Fruit fly (Drosophila melanogaster) whole organism, embryonic: ENCODE data around the gene heix.

ENCODE experiments used
- Abd-B ChIP-seq: fragments of 200-800 bp; sonication (Bioruptor generic); optimal IDR thresholded peaks from 2 replicates; lab custom pipeline; 2018; ENCODE audit warnings: missing biosample characterization, mild to moderate bottlenecking, missing genetic modification characterization, moderate library complexity
- Atf-2 ChIP-seq: fragments of 200-800 bp; sonication (Bioruptor generic); optimal IDR thresholded peaks from 2 replicates; lab custom pipeline; 2016; ENCODE audit warnings: missing biosample characterization, missing genetic modification characterization
- Bteb2 ChIP-seq: fragments of 200-800 bp; sonication (Bioruptor generic); optimal IDR thresholded peaks from 2 replicates; lab custom pipeline; 2016; ENCODE audit warnings: missing biosample characterization, missing genetic modification characterization
- CG10147 ChIP-seq: fragments of 200-800 bp; sonication (Bioruptor generic); optimal IDR thresholded peaks from 2 replicates; lab custom pipeline; 2019; ENCODE audit warnings: missing biosample characterization, mild to moderate bottlenecking, missing genetic modification characterization, moderate library complexity
- CG10543 ChIP-seq: fragments of 200-800 bp; sonication (Bioruptor generic); optimal IDR thresholded peaks from 3 replicates; lab custom pipeline; 2017; ENCODE audit warnings: missing biosample characterization, mild to moderate bottlenecking, missing genetic modification characterization, moderate library complexity
- CG11560 ChIP-seq: fragments of 200-800 bp; sonication (Bioruptor generic); IDR thresholded peaks from 3 replicates; pipeline ENCODE4 v1.3.6; 2022; ENCODE audit warnings: missing biosample characterization, missing genetic modification characterization
- CG13624 ChIP-seq: fragments of 200-800 bp; sonication (Bioruptor generic); optimal IDR thresholded peaks from 2 replicates; lab custom pipeline; 2016; ENCODE audit warnings: missing biosample characterization, missing genetic modification characterization
- CG14965 ChIP-seq: fragments of 200-800 bp; sonication (Bioruptor generic); optimal IDR thresholded peaks from 2 replicates; lab custom pipeline; 2016; ENCODE audit warnings: missing biosample characterization, missing genetic modification characterization, borderline replicate concordance
- CG15011 ChIP-seq: fragments of 200-800 bp; sonication (Bioruptor generic); optimal IDR thresholded peaks from 3 replicates; lab custom pipeline; 2018; ENCODE audit warnings: missing biosample characterization, mild to moderate bottlenecking, missing genetic modification characterization
- CG17612 ChIP-seq: fragments of 200-800 bp; sonication (Bioruptor generic); IDR thresholded peaks from 2 replicates; pipeline ENCODE4 v1.3.6; 2022; ENCODE audit warnings: missing biosample characterization, missing genetic modification characterization
- CG2129 ChIP-seq: fragments of 200-800 bp; sonication (Bioruptor generic); IDR thresholded peaks from 2 replicates; pipeline ENCODE4 v1.3.6; 2022; ENCODE audit warnings: missing biosample characterization, missing genetic modification characterization; ENCODE audit not compliant: partially characterized antibody
- CG31365 ChIP-seq: fragments of 200-800 bp; sonication (Bioruptor generic); optimal IDR thresholded peaks from 2 replicates; lab custom pipeline; 2018; ENCODE audit warnings: missing biosample characterization, mild to moderate bottlenecking, missing genetic modification characterization
- CG3995 ChIP-seq: fragments of 200-800 bp; sonication (Bioruptor generic); optimal IDR thresholded peaks from 3 replicates; lab custom pipeline; 2016; ENCODE audit warnings: missing biosample characterization, missing genetic modification characterization
- CG5180 ChIP-seq: fragments of 200-800 bp; sonication (Bioruptor generic); optimal IDR thresholded peaks from 3 replicates; lab custom pipeline; 2017; ENCODE audit warnings: missing biosample characterization, missing genetic modification characterization, mild to moderate bottlenecking, moderate library complexity, missing genetic modification reagents
- CG6683 ChIP-seq: fragments of 200-800 bp; sonication (Bioruptor generic); optimal IDR thresholded peaks from 2 replicates; lab custom pipeline; 2017; ENCODE audit warnings: missing biosample characterization, mild to moderate bottlenecking, missing genetic modification characterization, missing genetic modification reagents
- CG8388 ChIP-seq: fragments of 200-800 bp; sonication (Bioruptor generic); optimal IDR thresholded peaks from 2 replicates; lab custom pipeline; 2019; ENCODE audit warnings: missing biosample characterization, mild to moderate bottlenecking, missing genetic modification characterization, moderate library complexity
- CG9437 ChIP-seq: fragments of 200-800 bp; sonication (Bioruptor generic); optimal IDR thresholded peaks from 2 replicates; lab custom pipeline; 2018; ENCODE audit warnings: missing biosample characterization, mild to moderate bottlenecking, missing genetic modification characterization
- CG9817 ChIP-seq: fragments of 200-800 bp; sonication (Bioruptor generic); optimal IDR thresholded peaks from 2 replicates; lab custom pipeline; 2018; ENCODE audit warnings: missing biosample characterization, mild to moderate bottlenecking, missing genetic modification characterization, moderate library complexity
- CG9876 ChIP-seq: fragments of 200-800 bp; sonication (Bioruptor generic); optimal IDR thresholded peaks from 2 replicates; lab custom pipeline; 2016; ENCODE audit warnings: missing biosample characterization, missing genetic modification characterization
- Camta ChIP-seq: fragments of 200-800 bp; sonication (Bioruptor generic); optimal IDR thresholded peaks from 2 replicates; lab custom pipeline; 2016; ENCODE audit warnings: missing biosample characterization, missing genetic modification characterization
- Fer2 ChIP-seq: fragments of 200-800 bp; sonication (Bioruptor generic); optimal IDR thresholded peaks from 2 replicates; lab custom pipeline; 2018; ENCODE audit warnings: missing biosample characterization, mild to moderate bottlenecking, missing genetic modification characterization, moderate library complexity
- Gsc ChIP-seq: fragments of 200-800 bp; sonication (Bioruptor generic); IDR thresholded peaks from 2 replicates; pipeline ENCODE4 v1.3.6; 2022; ENCODE audit warnings: missing biosample characterization, missing genetic modification characterization
- HHEX ChIP-seq: fragments of 200-800 bp; sonication (Bioruptor generic); optimal IDR thresholded peaks from 3 replicates; lab custom pipeline; 2017; ENCODE audit warnings: missing biosample characterization, mild to moderate bottlenecking, missing genetic modification characterization, missing genetic modification reagents
- HmgD ChIP-seq: fragments of 200-800 bp; sonication (Bioruptor generic); optimal IDR thresholded peaks from 3 replicates; lab custom pipeline; 2016; ENCODE audit warnings: missing biosample characterization, missing genetic modification characterization
- Hr51 ChIP-seq, 2 experiments: fragments of 200-800 bp; sonication (Bioruptor generic); optimal IDR thresholded peaks; 2 replicates in 1 of 2; 3 replicates in 1 of 2; lab custom pipeline; 2016 to 2018; ENCODE audit warnings: missing biosample characterization in 2 of 2, missing genetic modification characterization in 2 of 2, mild to moderate bottlenecking in 1 of 2, moderate library complexity in 1 of 2
- Med ChIP-seq: fragments of 200-800 bp; sonication (Bioruptor generic); peaks from one replicate; lab custom pipeline; 2016; ENCODE audit warnings: missing biosample characterization, missing genetic modification characterization, mild to moderate bottlenecking, inconsistent platforms, moderate library complexity
- Myb ChIP-seq: fragments of 200-800 bp; sonication (Bioruptor generic); optimal IDR thresholded peaks from 2 replicates; lab custom pipeline; 2016; ENCODE audit warnings: missing biosample characterization, missing genetic modification characterization
- NC2β ChIP-seq: fragments of 200-800 bp; sonication (Bioruptor generic); optimal IDR thresholded peaks from 2 replicates; lab custom pipeline; 2016; ENCODE audit warnings: missing biosample characterization, missing genetic modification characterization
- Optix ChIP-seq: fragments of 200-800 bp; sonication (Bioruptor generic); IDR thresholded peaks from 3 replicates; pipeline ENCODE4 v1.3.6; 2022; ENCODE audit warnings: missing biosample characterization, missing genetic modification characterization
- Ssrp ChIP-seq: fragments of 200-800 bp; sonication (Bioruptor generic); optimal IDR thresholded peaks from 2 replicates; lab custom pipeline; 2018; ENCODE audit warnings: missing biosample characterization, mild to moderate bottlenecking, missing genetic modification characterization, moderate library complexity
- bab2 ChIP-seq: fragments of 200-800 bp; sonication (Bioruptor generic); optimal IDR thresholded peaks from 2 replicates; lab custom pipeline; 2016; ENCODE audit warnings: missing biosample characterization, missing genetic modification characterization
- bowl ChIP-seq: fragments of 200-800 bp; sonication (Bioruptor generic); IDR thresholded peaks from 2 replicates; pipeline ENCODE4 v1.3.6; 2022; ENCODE audit warnings: missing biosample characterization, missing genetic modification characterization
- corto ChIP-seq: fragments of 200-800 bp; sonication (Bioruptor generic); optimal IDR thresholded peaks from 2 replicates; lab custom pipeline; 2016; ENCODE audit warnings: missing biosample characterization, mild to moderate bottlenecking, missing genetic modification characterization, moderate library complexity
- gcm ChIP-seq: fragments of 200-800 bp; sonication (Bioruptor generic); optimal IDR thresholded peaks from 2 replicates; lab custom pipeline; 2019; ENCODE audit warnings: missing biosample characterization, mild to moderate bottlenecking, missing genetic modification characterization, moderate library complexity
- gcm2 ChIP-seq: fragments of 200-800 bp; sonication (Bioruptor generic); optimal IDR thresholded peaks from 2 replicates; lab custom pipeline; 2016; ENCODE audit warnings: missing biosample characterization, missing genetic modification characterization
- hkb ChIP-seq, 2 experiments: fragments of 200-800 bp in 1 of 2; fragments of >200 bp in 1 of 2; sonication (Bioruptor generic) in 1 of 2; IDR thresholded peaks in 1 of 2; optimal IDR thresholded peaks in 1 of 2; 2 replicates each; pipeline versions ENCODE4 v1.3.6 to Lab custom; 2017 to 2022; ENCODE audit warnings: missing biosample characterization in 1 of 2, missing genetic modification characterization in 1 of 2
- jigr1 ChIP-seq: fragments of 200-800 bp; sonication (Bioruptor generic); IDR thresholded peaks from 3 replicates; pipeline ENCODE4 v1.3.6; 2022; ENCODE audit warnings: missing biosample characterization, missing genetic modification characterization
- lbe ChIP-seq: fragments of 200-800 bp; sonication (Bioruptor generic); optimal IDR thresholded peaks from 2 replicates; lab custom pipeline; 2016; ENCODE audit warnings: missing biosample characterization, mild to moderate bottlenecking, missing genetic modification characterization
- org-1 ChIP-seq: fragments of 200-800 bp; sonication (Bioruptor generic); optimal IDR thresholded peaks from 2 replicates; lab custom pipeline; 2017; ENCODE audit warnings: missing biosample characterization, missing genetic modification characterization
- pita ChIP-seq: fragments of 200-800 bp; sonication (Bioruptor generic); optimal IDR thresholded peaks from 2 replicates; lab custom pipeline; 2017; ENCODE audit warnings: missing biosample characterization, mild to moderate bottlenecking, missing genetic modification characterization
- pum ChIP-seq: fragments of 200-800 bp; sonication (Bioruptor generic); optimal IDR thresholded peaks from 2 replicates; lab custom pipeline; 2016; ENCODE audit warnings: missing biosample characterization, missing genetic modification characterization
- salm ChIP-seq: fragments of 200-800 bp; sonication (Bioruptor generic); optimal IDR thresholded peaks from 2 replicates; lab custom pipeline; 2018; ENCODE audit warnings: missing biosample characterization, mild to moderate bottlenecking, missing genetic modification characterization
- sens-2 ChIP-seq: fragments of 200-800 bp; sonication (Bioruptor generic); IDR thresholded peaks from 2 replicates; pipeline ENCODE4 v1.3.6; 2022; ENCODE audit warnings: missing biosample characterization, missing genetic modification characterization
- shn ChIP-seq: fragments of 200-800 bp; sonication (Bioruptor generic); optimal IDR thresholded peaks from 3 replicates; lab custom pipeline; 2016; ENCODE audit warnings: missing biosample characterization, missing genetic modification characterization
- unpg ChIP-seq: fragments of 200-800 bp; sonication (Bioruptor generic); optimal IDR thresholded peaks from 3 replicates; lab custom pipeline; 2018; ENCODE audit warnings: missing biosample characterization, mild to moderate bottlenecking, missing genetic modification characterization, moderate library complexity
- vfl ChIP-seq: fragments of 200-800 bp; sonication (Bioruptor generic); optimal IDR thresholded peaks from 2 replicates; lab custom pipeline; 2016; ENCODE audit warnings: missing biosample characterization, missing genetic modification characterization
- wdn ChIP-seq: fragments of 200-800 bp; sonication (Bioruptor generic); IDR thresholded peaks from 2 replicates; pipeline ENCODE4 v1.3.6; 2022; ENCODE audit warnings: missing biosample characterization, missing genetic modification characterization
- zen ChIP-seq: fragments of 200-800 bp; sonication (Bioruptor generic); optimal IDR thresholded peaks from 3 replicates; lab custom pipeline; 2018; ENCODE audit warnings: missing biosample characterization, mild to moderate bottlenecking, missing genetic modification characterization, moderate library complexity

Gene heix

dm6 chr2L:16284306-16285299 is 15.1 kb downstream of the heix start (continued):
- TF ChIP-seq Ssrp (tag; lab: Kevin White, UChicago) (peak; percentile 1), unpg (GFP tag; lab: Kevin White, UChicago) (peak; percentile 51), Gsc (no peak), CG31365 (peak; percentile 47), CG5180 (GFP tag; lab: Kevin White, UChicago) (peak; percentile 27), CG9437 (GFP tag; lab: Kevin White, UChicago) (no peak), Med (GFP tag; lab: Kevin White, UChicago) (peak; percentile 82), CG15011 (no peak), bowl (no peak), Fer2 (tag; lab: Kevin White, UChicago) (no peak), corto (GFP tag; lab: Kevin White, UChicago) (peak; percentile 35), Myb (GFP tag; lab: Kevin White, UChicago) (peak; percentile 3), Camta (GFP tag; lab: Kevin White, UChicago) (peak; percentile 34), jigr1 (GFP tag; lab: Robert Waterston, UW) (no peak), pita (GFP tag; lab: Kevin White, UChicago) (no peak), CG17612 (GFP tag; lab: Robert Waterston, UW) (no peak), sens-2 (no peak), CG11560 (no peak), bab2 (no peak), Hr51 (GFP tag; optimal IDR thresholded peaks at IDR 0.05; lab: Kevin White, UChicago) (peak; percentile 10 to 72), zen (tag; lab: Kevin White, UChicago) (no peak), lbe (GFP tag; lab: Kevin White, UChicago) (peak; percentile 64), hkb (optimal IDR thresholded peaks at IDR 0.05; lab: Kevin White, UChicago) (no peak), hkb (GFP tag; IDR thresholded peaks at IDR 0.05; lab: Robert Waterston, UW) (no peak), CG6683 (GFP tag; lab: Kevin White, UChicago) (peak; percentile 33), CG2129 (GFP tag; lab: Robert Waterston, UW) (no peak), Atf-2 (GFP tag; lab: Kevin White, UChicago) (peak; percentile 1), CG13624 (GFP tag; lab: Kevin White, UChicago) (peak; percentile 76), CG9876 (GFP tag; lab: Kevin White, UChicago) (peak; percentile 15), wdn (no peak), org-1 (GFP tag; lab: Kevin White, UChicago) (peak; percentile 52), Optix (GFP tag; lab: Robert Waterston, UW) (no peak), salm (tag; lab: Kevin White, UChicago) (no peak), gcm2 (GFP tag; lab: Kevin White, UChicago) (peak; percentile 47), CG8388 (GFP tag; lab: Kevin White, UChicago) (peak; percentile 54), CG14965 (no peak), CG9817 (no peak), CG3995 (GFP tag; lab: Kevin White, UChicago) (peak; percentile 5), HHEX (GFP tag; lab: Kevin White, UChicago) (peak; percentile 62), Bteb2 (peak; percentile 37), shn (GFP tag; lab: Kevin White, UChicago) (no peak), HmgD (GFP tag; lab: Kevin White, UChicago) (no peak), CG10543 (GFP tag; lab: Kevin White, UChicago) (peak; percentile 36), gcm (GFP tag; lab: Kevin White, UChicago) (peak; percentile 2), CG10147 (GFP tag; lab: Kevin White, UChicago) (peak; percentile 48), Abd-B (peak; percentile 23), NC2β (no peak), vfl (GFP tag; lab: Kevin White, UChicago) (no peak), pum (no peak)
